Worm (Caenorhabditis elegans): ENCODE results near the gene nol-6.

DNA sequence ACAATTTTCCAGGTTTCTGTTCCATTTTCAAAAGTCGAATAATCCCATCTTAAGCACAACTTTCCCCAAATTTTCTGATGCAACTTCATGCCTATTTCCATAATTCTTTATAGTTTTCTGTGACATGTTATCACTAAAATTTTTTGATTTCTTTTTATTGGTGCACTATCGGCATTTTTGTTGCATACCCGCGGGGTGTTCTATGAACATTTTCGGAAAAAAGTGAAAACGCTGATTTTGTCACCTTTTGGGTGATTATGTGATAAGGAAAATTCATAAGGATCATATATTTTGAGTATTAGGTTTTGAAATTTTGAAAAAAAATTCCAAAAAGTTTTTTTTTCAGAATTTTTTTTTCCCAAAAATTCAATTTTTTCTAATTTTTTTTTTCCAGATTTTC, 50.8 kb downstream of the nol-6 start, which contains the start of gene aat-7:
- TF ChIP-seq nhr-12 (tag; optimal IDR thresholded peaks at IDR 0.05): no peak
- no peak for TF ChIP-seq snpc-4 (tag; optimal IDR thresholded peaks at IDR 0.05)
- no peak for TF ChIP-seq unc-39 (tag; optimal IDR thresholded peaks at IDR 0.05)
- no peak for TF ChIP-seq lsy-2 (tag; optimal IDR thresholded peaks at IDR 0.05)
- TF ChIP-seq lin-13 (tag; optimal IDR thresholded peaks at IDR 0.05): no peak

Data from whole organism, mixed stage, embryonic.